Worm (Caenorhabditis elegans): ENCODE data around the gene ceh-1.

DNA sequence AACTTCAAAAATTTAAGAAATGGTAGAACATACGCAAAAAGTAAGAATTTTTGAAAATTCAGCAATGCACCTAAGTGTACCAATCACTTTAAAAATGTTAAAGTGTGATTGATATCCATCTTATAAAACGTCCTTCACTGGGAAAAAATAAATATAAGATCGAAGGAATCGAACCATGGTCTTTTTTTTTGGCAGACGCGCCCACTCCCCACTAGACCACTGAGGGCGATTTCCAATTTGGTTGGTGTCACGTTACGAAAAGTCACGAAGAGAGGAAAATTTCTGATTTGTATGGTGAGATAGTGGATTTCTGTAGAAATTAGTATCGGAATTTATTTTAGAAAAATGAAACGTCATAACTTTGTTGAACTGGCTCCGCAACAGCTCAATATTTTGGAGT is 46.7 kb downstream of the ceh-1 start:
- TF ChIP-seq flt-1 (GFP tag; IDR thresholded peaks at IDR 0.05) (no peak), pes-1 (GFP tag; IDR thresholded peaks at IDR 0.05) (no peak), ceh-13 (GFP tag; optimal IDR thresholded peaks at IDR 0.05) (no peak), tra-4 (tag; optimal IDR thresholded peaks at IDR 0.05) (no peak), hmg-4 (GFP tag; optimal IDR thresholded peaks at IDR 0.05) (no peak), ama-1 (optimal IDR thresholded peaks at IDR 0.05) (no peak), ceh-36 (tag; optimal IDR thresholded peaks at IDR 0.05) (no peak), sea-1 (GFP tag; conservative IDR thresholded peaks at IDR 0.05) (no peak), B0310.2 (tag; optimal IDR thresholded peaks at IDR 0.05) (no peak), hmbx-1 (tag; optimal IDR thresholded peaks at IDR 0.05) (no peak), hnd-1 (tag; optimal IDR thresholded peaks at IDR 0.05) (no peak), tbx-37 (GFP tag; conservative IDR thresholded peaks at IDR 0.05) (no peak), tbx-11 (GFP tag; IDR thresholded peaks at IDR 0.05) (no peak)

All from whole organism, early embryonic.